Fruit fly (Drosophila melanogaster) ovary, adult (tissue): ENCODE data around the gene CG4884.

ENCODE experiments used
- CG17801 ChIP-seq: fragments of 200-800 bp; optimal IDR thresholded peaks from 2 replicates; lab custom pipeline; 2019; ENCODE audit warnings: missing biosample characterization, mild to moderate bottlenecking, missing genetic modification characterization, moderate library complexity; ENCODE audit not compliant: partially characterized antibody

CG4884 gene

dm6 chr3R:27919385-27919789 lies 39.7 kb downstream of the CG4884 start, which contains the start of gene Boh1:
Gene Boh1 (minus strand): TSS chr3R:27919460.
- peak; percentile 56 for TF ChIP-seq CG17801 (GFP tag; lab: Kevin White, UChicago)

- TF ChIP-seq CG17801 (GFP tag; lab: Kevin White, UChicago) = no peak
These were observed 42.6 kb downstream of the CG4884 start, which contains the start of the genes CG5003 and mRpS22 for dm6 chr3R:27916355-27917019. Gene CG5003 (minus strand): TSS chr3R:27916516. Gene mRpS22 (plus strand): TSS chr3R:27916908.

DNA sequence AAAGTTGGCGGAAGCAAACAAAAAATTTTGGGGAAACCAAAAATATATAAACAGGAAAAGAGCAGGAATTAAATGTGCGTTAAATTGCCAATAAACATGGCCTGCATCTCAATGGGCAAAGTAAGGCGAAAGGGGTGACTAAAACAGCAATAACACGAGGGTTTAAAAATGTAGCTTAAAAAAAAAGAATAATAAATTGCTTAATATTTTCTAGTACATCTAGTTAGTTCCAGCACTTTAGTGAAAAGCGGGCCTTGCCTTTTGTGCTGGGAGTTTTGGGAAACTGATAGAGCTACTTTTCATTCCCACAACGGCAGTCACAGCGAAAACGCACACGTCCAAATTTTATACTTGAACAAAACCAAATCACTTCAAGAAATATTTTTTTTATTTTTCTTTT lies 46.9 kb downstream of the CG4884 start, which contains the start of gene mil:
TSS of gene mil (plus strand) at position 301 of the 400 bp plus-strand sequence.
- no peak for TF ChIP-seq CG17801 (GFP tag; lab: Kevin White, UChicago)
